Worm (Caenorhabditis elegans): ENCODE measurements around the gene C17H11.5.

C17H11.5 gene

ce11 chrX:8169534-8169933 lies 15.4 kb downstream of the C17H11.5 start, which contains the start of gene C17H11.2:
Gene C17H11.2 (plus strand): TSS chrX:8169930.
- TF ChIP-seq flt-1 (GFP tag; IDR thresholded peaks at IDR 0.05) (no peak), T22C8.4 (GFP tag; IDR thresholded peaks at IDR 0.05) (no peak), ref-1 (GFP tag; conservative IDR thresholded peaks at IDR 0.05) (no peak), klf-2 (GFP tag; conservative IDR thresholded peaks at IDR 0.05) (no peak), cog-1 (tag; optimal IDR thresholded peaks at IDR 0.05) (no peak), med-1 (GFP tag; optimal IDR thresholded peaks at IDR 0.05; ENCODE audit: insufficient read depth) (no peak), ztf-29 (GFP tag; IDR thresholded peaks at IDR 0.05) (no peak), ztf-23 (GFP tag; IDR thresholded peaks at IDR 0.05) (no peak), tab-1 (GFP tag; IDR thresholded peaks at IDR 0.05) (no peak)

ce11 chrX:8163555-8163954 lies 21.4 kb downstream of the C17H11.5 start:
- TF ChIP-seq ztf-29 (GFP tag; IDR thresholded peaks at IDR 0.05) (no peak), ztf-23 (GFP tag; IDR thresholded peaks at IDR 0.05) (0 out of 2 replicates have a peak, but pooled peaks have one; percentile 8), T22C8.4 (GFP tag; IDR thresholded peaks at IDR 0.05) (0 out of 2 replicates have a peak, but pooled peaks have one; percentile 26), flt-1 (GFP tag; IDR thresholded peaks at IDR 0.05) (peak; percentile 26; the same call in 1 of the 2 replicates)

- TF ChIP-seq klf-2 (GFP tag; conservative IDR thresholded peaks at IDR 0.05) (no peak), tab-1 (GFP tag; IDR thresholded peaks at IDR 0.05) (no peak), flt-1 (GFP tag; IDR thresholded peaks at IDR 0.05) (no peak), cog-1 (tag; optimal IDR thresholded peaks at IDR 0.05) (no peak), ztf-29 (GFP tag; IDR thresholded peaks at IDR 0.05) (no peak), ztf-23 (GFP tag; IDR thresholded peaks at IDR 0.05) (no peak), T22C8.4 (GFP tag; IDR thresholded peaks at IDR 0.05) (no peak), med-1 (GFP tag; optimal IDR thresholded peaks at IDR 0.05; ENCODE audit: insufficient read depth) (no peak), ref-1 (GFP tag; conservative IDR thresholded peaks at IDR 0.05) (no peak)
Observed at ce11 chrX:8162793-8163192, 22.1 kb downstream of the C17H11.5 start, which contains the start of gene F22F1.3. Gene F22F1.3 (minus strand): TSS chrX:8163073.

- TF ChIP-seq flt-1 (GFP tag; IDR thresholded peaks at IDR 0.05) = 0 out of 2 replicates have a peak, but pooled peaks have one; percentile 22
- TF ChIP-seq ref-1 (GFP tag; conservative IDR thresholded peaks at IDR 0.05) = no peak
Observed at ce11 chrX:8160016-8160415, 24.9 kb downstream of the C17H11.5 start.

ce11 chrX:8158975-8159813 lies 25.7 kb downstream of the C17H11.5 start, which contains the start of gene hil-3:
Gene hil-3 (plus strand): TSS chrX:8159169.
- TF ChIP-seq ztf-23 (GFP tag; IDR thresholded peaks at IDR 0.05) = 0 out of 2 replicates have a peak, but pooled peaks have one; percentile 33
- 0 out of 2 replicates have a peak, but pooled peaks have one; percentile 36 for TF ChIP-seq klf-2 (GFP tag; conservative IDR thresholded peaks at IDR 0.05)
- TF ChIP-seq med-1 (GFP tag; optimal IDR thresholded peaks at IDR 0.05; ENCODE audit: insufficient read depth) = no peak
- TF ChIP-seq ref-1 (GFP tag; conservative IDR thresholded peaks at IDR 0.05) = no peak
- no peak for TF ChIP-seq flt-1 (GFP tag; IDR thresholded peaks at IDR 0.05)
- no peak for TF ChIP-seq T22C8.4 (GFP tag; IDR thresholded peaks at IDR 0.05)
- TF ChIP-seq cog-1 (tag; optimal IDR thresholded peaks at IDR 0.05) = peak; percentile 15
- no peak for TF ChIP-seq tab-1 (GFP tag; IDR thresholded peaks at IDR 0.05)
- no peak; the same call in 1 of the 2 replicates for TF ChIP-seq ztf-29 (GFP tag; IDR thresholded peaks at IDR 0.05)

- TF ChIP-seq ref-1 (GFP tag; conservative IDR thresholded peaks at IDR 0.05) (no peak), klf-2 (GFP tag; conservative IDR thresholded peaks at IDR 0.05) (no peak), ztf-29 (GFP tag; IDR thresholded peaks at IDR 0.05) (peak; percentile 93), flt-1 (GFP tag; IDR thresholded peaks at IDR 0.05) (peak; percentile 85)
Observed at ce11 chrX:8157132-8157531, 27.8 kb downstream of the C17H11.5 start.

ce11 chrX:8156502-8156901 lies 28.4 kb downstream of the C17H11.5 start:
- TF ChIP-seq cog-1 (tag; optimal IDR thresholded peaks at IDR 0.05) (no peak), ref-1 (GFP tag; conservative IDR thresholded peaks at IDR 0.05) (0 out of 2 replicates have a peak, but pooled peaks have one; percentile 40), klf-2 (GFP tag; conservative IDR thresholded peaks at IDR 0.05) (0 out of 2 replicates have a peak, but pooled peaks have one; percentile 13), tab-1 (GFP tag; IDR thresholded peaks at IDR 0.05) (peak; percentile 12; the same call in 1 of the 2 replicates), ztf-23 (GFP tag; IDR thresholded peaks at IDR 0.05) (no peak), T22C8.4 (GFP tag; IDR thresholded peaks at IDR 0.05) (no peak), med-1 (GFP tag; optimal IDR thresholded peaks at IDR 0.05; ENCODE audit: insufficient read depth) (no peak), ztf-29 (GFP tag; IDR thresholded peaks at IDR 0.05) (peak; percentile 71; the same call in 1 of the 2 replicates), flt-1 (GFP tag; IDR thresholded peaks at IDR 0.05) (peak; percentile 33; the same call in 1 of the 2 replicates)

ce11 chrX:8155969-8156368 lies 29.0 kb downstream of the C17H11.5 start:
- TF ChIP-seq cog-1 (tag; optimal IDR thresholded peaks at IDR 0.05) (no peak), klf-2 (GFP tag; conservative IDR thresholded peaks at IDR 0.05) (peak; percentile 96), ref-1 (GFP tag; conservative IDR thresholded peaks at IDR 0.05) (peak; percentile 95), tab-1 (GFP tag; IDR thresholded peaks at IDR 0.05) (peak; percentile 97), T22C8.4 (GFP tag; IDR thresholded peaks at IDR 0.05) (peak; percentile 97), med-1 (GFP tag; optimal IDR thresholded peaks at IDR 0.05; ENCODE audit: insufficient read depth) (peak; percentile 63), flt-1 (GFP tag; IDR thresholded peaks at IDR 0.05) (peak; percentile 98), ztf-29 (GFP tag; IDR thresholded peaks at IDR 0.05) (peak; percentile 98), ztf-23 (GFP tag; IDR thresholded peaks at IDR 0.05) (peak; percentile 97)

ce11 chrX:8155447-8155877 lies 29.5 kb downstream of the C17H11.5 start:
- TF ChIP-seq tab-1 (GFP tag; IDR thresholded peaks at IDR 0.05) (peak; percentile 79), T22C8.4 (GFP tag; IDR thresholded peaks at IDR 0.05) (peak; percentile 72), ztf-29 (GFP tag; IDR thresholded peaks at IDR 0.05) (peak; percentile 55; the same call in 1 of the 2 replicates), flt-1 (GFP tag; IDR thresholded peaks at IDR 0.05) (peak; percentile 86), ref-1 (GFP tag; conservative IDR thresholded peaks at IDR 0.05) (peak; percentile 53), klf-2 (GFP tag; conservative IDR thresholded peaks at IDR 0.05) (peak; percentile 63; the same call in 1 of the 2 replicates), ztf-23 (GFP tag; IDR thresholded peaks at IDR 0.05) (peak; percentile 77)

Data from whole organism, midembryonic.